Fruit fly (Drosophila melanogaster): ENCODE measurements around the gene CG5783.
A peak's percentile ranks its signal among the peaks of the same experiment; 100 is the strongest.

CG5783 gene

dm6 chr2L:18158622-18159043 is 2.8 kb downstream of the CG5783 start (continued):
- TF ChIP-seq CG12391 (tag; optimal IDR thresholded peaks at IDR 0.05): no peak
- TF ChIP-seq gce (GFP tag; IDR thresholded peaks at IDR 0.05): no peak
- TF ChIP-seq btn (GFP tag; optimal IDR thresholded peaks at IDR 0.05): no peak
- no peak for TF ChIP-seq Stat92E (GFP tag; optimal IDR thresholded peaks at IDR 0.05)
- no peak for TF ChIP-seq az2 (GFP tag; optimal IDR thresholded peaks at IDR 0.05)
- TF ChIP-seq MTF-1 (GFP tag; optimal IDR thresholded peaks at IDR 0.05; ENCODE audit: borderline replicate concordance): no peak
- TF ChIP-seq CG15479 (GFP tag; optimal IDR thresholded peaks at IDR 0.05): no peak
- TF ChIP-seq dmrt99B (tag; optimal IDR thresholded peaks at IDR 0.05): no peak
- TF ChIP-seq Eip74EF (GFP tag; optimal IDR thresholded peaks at IDR 0.05): no peak
- TF ChIP-seq insv (GFP tag; optimal IDR thresholded peaks at IDR 0.05): no peak
- no peak for TF ChIP-seq Adf1 (GFP tag; IDR thresholded peaks at IDR 0.05)
- TF ChIP-seq CG30020 (tag; optimal IDR thresholded peaks at IDR 0.05): peak; percentile 13
- TF ChIP-seq chinmo (GFP tag; IDR thresholded peaks at IDR 0.05; ENCODE audit: partially characterized antibody): no peak
- peak; percentile 27 for TF ChIP-seq Abd-B (GFP tag; optimal IDR thresholded peaks at IDR 0.05)
- TF ChIP-seq CG31441 (GFP tag; IDR thresholded peaks at IDR 0.05): no peak
- no peak for TF ChIP-seq onecut (GFP tag; IDR thresholded peaks at IDR 0.05)
- no peak for TF ChIP-seq CG3065 (GFP tag; optimal IDR thresholded peaks at IDR 0.05)
- TF ChIP-seq pho (GFP tag; optimal IDR thresholded peaks at IDR 0.05): no peak
- no peak for TF ChIP-seq so (GFP tag; IDR thresholded peaks at IDR 0.05)
- TF ChIP-seq CG7745 (tag; optimal IDR thresholded peaks at IDR 0.05): no peak
- TF ChIP-seq jumu (GFP tag; optimal IDR thresholded peaks at IDR 0.05): no peak
- TF ChIP-seq pb (GFP tag; optimal IDR thresholded peaks at IDR 0.05): no peak
- TF ChIP-seq Sry-δ (GFP tag; optimal IDR thresholded peaks at IDR 0.05): peak; percentile 35
- TF ChIP-seq danr (GFP tag; IDR thresholded peaks at IDR 0.05): no peak
- TF ChIP-seq CG4404 (GFP tag; IDR thresholded peaks at IDR 0.05): no peak
- no peak for TF ChIP-seq toy (GFP tag; IDR thresholded peaks at IDR 0.05)
- TF ChIP-seq CkIIα-i1 (GFP tag; IDR thresholded peaks at IDR 0.05): no peak
- TF ChIP-seq CTCF (GFP tag; optimal IDR thresholded peaks at IDR 0.05): peak; percentile 27
- no peak for TF ChIP-seq NFAT (GFP tag; IDR thresholded peaks at IDR 0.05)
- TF ChIP-seq CG16779 (GFP tag; IDR thresholded peaks at IDR 0.05): no peak
- no peak for TF ChIP-seq aop (GFP tag; IDR thresholded peaks at IDR 0.05)
- TF ChIP-seq stc (GFP tag; IDR thresholded peaks at IDR 0.05): no peak
- TF ChIP-seq CG12659 (GFP tag; optimal IDR thresholded peaks at IDR 0.05): peak; percentile 46
- no peak for TF ChIP-seq CG14667 (GFP tag; IDR thresholded peaks at IDR 0.05)
- no peak for TF ChIP-seq Nf-YA (GFP tag; IDR thresholded peaks at IDR 0.05)
- no peak for TF ChIP-seq Rfx (GFP tag; IDR thresholded peaks at IDR 0.05)
- TF ChIP-seq CG2116 (GFP tag; optimal IDR thresholded peaks at IDR 0.05): peak; percentile 0
- TF ChIP-seq Myb (GFP tag; optimal IDR thresholded peaks at IDR 0.05): peak; percentile 92
- TF ChIP-seq Bgb (GFP tag; IDR thresholded peaks at IDR 0.05; ENCODE audit: partially characterized antibody): peak; percentile 31; the same call in 1 of the 2 replicates
- TF ChIP-seq ATbp (GFP tag; optimal IDR thresholded peaks at IDR 0.05): no peak
- TF ChIP-seq CG7372 (GFP tag; IDR thresholded peaks at IDR 0.05): no peak
- TF ChIP-seq BEAF-32 (GFP tag; optimal IDR thresholded peaks at IDR 0.05): peak; percentile 57
- TF ChIP-seq D19A (tag; optimal IDR thresholded peaks at IDR 0.05): no peak
- TF ChIP-seq bbx (GFP tag; IDR thresholded peaks at IDR 0.05; ENCODE audit: partially characterized antibody): no peak
- TF ChIP-seq vvl (GFP tag; IDR thresholded peaks at IDR 0.05): no peak
- TF ChIP-seq tll (GFP tag; optimal IDR thresholded peaks at IDR 0.05): no peak
- no peak for TF ChIP-seq CG17612 (GFP tag; IDR thresholded peaks at IDR 0.05)
- no peak for TF ChIP-seq hth (optimal IDR thresholded peaks at IDR 0.05)
- no peak for TF ChIP-seq D (optimal IDR thresholded peaks at IDR 0.05)
- no peak for TF ChIP-seq D (GFP tag; optimal IDR thresholded peaks at IDR 0.05)
- TF ChIP-seq mld (GFP tag; IDR thresholded peaks at IDR 0.05; ENCODE audit: partially characterized antibody): no peak
- no peak for TF ChIP-seq CG1233 (GFP tag; optimal IDR thresholded peaks at IDR 0.05)

Data from whole organism, embryonic.